Worm (Caenorhabditis elegans) whole organism, L4 larva: ENCODE data around the gene lin-54.

Experiments
- F37D6.2 ChIP-seq: sonication (generic microtip); optimal IDR thresholded peaks from 2 replicates; lab custom pipeline; 2016; ENCODE audit warnings: mild to moderate bottlenecking, missing genetic modification characterization, missing compliant biosample characterization
- F44E2.7 ChIP-seq: fragments of 200-800 bp; sonication (Bioruptor generic); IDR thresholded peaks from 2 replicates; pipeline ENCODE4 v2.1.2; 2022; ENCODE audit warnings: missing genetic modification characterization, missing compliant biosample characterization
- F49E8.2 ChIP-seq: sonication (generic microtip); optimal IDR thresholded peaks from 2 replicates; lab custom pipeline; 2016; ENCODE audit warnings: missing compliant biosample characterization, mild to moderate bottlenecking, missing genetic modification characterization, borderline replicate concordance
- T20F7.1 ChIP-seq: fragments of 200-800 bp; sonication (Bioruptor generic); optimal IDR thresholded peaks from 2 replicates; lab custom pipeline; 2018; ENCODE audit warnings: mild to moderate bottlenecking, missing genetic modification characterization, missing compliant biosample characterization
- T26A8.4 ChIP-seq: fragments of 200-800 bp; sonication (Bioruptor generic); IDR thresholded peaks from 2 replicates; pipeline ENCODE4 v1.3.6; 2022; ENCODE audit warnings: missing genetic modification characterization, missing compliant biosample characterization
- Y105C5A.15 ChIP-seq: fragments of 200-800 bp; sonication (Bioruptor generic); IDR thresholded peaks from 2 replicates; pipeline ENCODE4 v1.3.6; 2022; ENCODE audit warnings: missing genetic modification characterization, missing compliant biosample characterization
- Y48G9A.11 ChIP-seq: fragments of 200-800 bp; sonication (Bioruptor generic); IDR thresholded peaks from 2 replicates; pipeline ENCODE4 v1.3.6; 2022; ENCODE audit warnings: missing genetic modification reagents, missing genetic modification characterization, missing compliant biosample characterization
- Y75B8A.6 ChIP-seq: fragments of 200-800 bp; sonication (Bioruptor generic); IDR thresholded peaks from 2 replicates; pipeline ENCODE4 v1.3.6; 2022; ENCODE audit warnings: missing genetic modification reagents, missing genetic modification characterization, missing compliant biosample characterization
- ZK337.2 ChIP-seq: fragments of 200-800 bp; sonication (Bioruptor generic); IDR thresholded peaks from 2 replicates; pipeline ENCODE4 v1.3.6; 2022; ENCODE audit warnings: missing genetic modification reagents, missing genetic modification characterization, missing compliant biosample characterization
- ama-1 ChIP-seq: fragments of 150-350 bp; optimal IDR thresholded peaks from 2 replicates; lab custom pipeline; 2014; ENCODE audit warnings: inconsistent platforms, mixed read lengths
- ceh-28 ChIP-seq: fragments of 150-350 bp; optimal IDR thresholded peaks from 2 replicates; lab custom pipeline; 2014; ENCODE audit warnings: missing biosample characterization, missing genetic modification reagents, missing genetic modification characterization
- ceh-32 ChIP-seq: sonication (generic microtip); optimal IDR thresholded peaks from 2 replicates; lab custom pipeline; 2016; ENCODE audit warnings: mild to moderate bottlenecking, missing genetic modification characterization, missing compliant biosample characterization; ENCODE audit not compliant: poor library complexity
- ceh-44 ChIP-seq: fragments of 200-800 bp; sonication (Bioruptor generic); IDR thresholded peaks from 2 replicates; pipeline ENCODE4 v1.3.6; 2022; ENCODE audit warnings: missing genetic modification reagents, missing genetic modification characterization, missing compliant biosample characterization
- ces-1 ChIP-seq: fragments of 150-350 bp; sonication (generic microtip); optimal IDR thresholded peaks from 4 replicates; lab custom pipeline; 2014; ENCODE audit warnings: missing biosample characterization, missing genetic modification reagents, missing genetic modification characterization
- ctbp-1 ChIP-seq: fragments of 200-800 bp; sonication (Bioruptor generic); IDR thresholded peaks from 2 replicates; pipeline ENCODE4 v1.3.6; 2022; ENCODE audit warnings: missing genetic modification reagents, missing genetic modification characterization, missing compliant biosample characterization
- daf-16 ChIP-seq, 3 experiments: sonication (generic microtip); optimal IDR thresholded peaks; 2 replicates each; lab custom pipeline; 2016 to 2017; ENCODE audit warnings: missing genetic modification characterization in 3 of 3, missing genetic modification reagents in 3 of 3, mild to moderate bottlenecking in 2 of 3, missing compliant biosample characterization in 2 of 3, missing biosample characterization in 1 of 3, moderate library complexity in 1 of 3
- daf-8 ChIP-seq: fragments of 200-800 bp; sonication (Bioruptor generic); IDR thresholded peaks from 2 replicates; pipeline ENCODE4 v1.3.6; 2022; ENCODE audit warnings: missing genetic modification characterization, missing compliant biosample characterization
- dmd-9 ChIP-seq: fragments of 200-800 bp; sonication (Bioruptor generic); IDR thresholded peaks from 2 replicates; pipeline ENCODE4 v1.3.6; 2022; ENCODE audit warnings: missing genetic modification reagents, missing genetic modification characterization, missing compliant biosample characterization
- dve-1 ChIP-seq: sonication (generic microtip); optimal IDR thresholded peaks from 2 replicates; lab custom pipeline; 2017; ENCODE audit warnings: antibody characterized with exemption, mild to moderate bottlenecking, missing genetic modification characterization, missing compliant biosample characterization; ENCODE audit not compliant: insufficient read depth
- egl-27 ChIP-seq: sonication (generic microtip); optimal IDR thresholded peaks from 3 replicates; lab custom pipeline; 2017; ENCODE audit warnings: missing biosample characterization, missing genetic modification reagents, missing genetic modification characterization
- egl-43 ChIP-seq: fragments of 200-800 bp; sonication (Bioruptor generic); IDR thresholded peaks from 2 replicates; pipeline ENCODE4 v1.3.6; 2022; ENCODE audit warnings: missing genetic modification reagents, missing genetic modification characterization, missing compliant biosample characterization
- fos-1 ChIP-seq: fragments of 150-350 bp; optimal IDR thresholded peaks from 2 replicates; lab custom pipeline; 2014; ENCODE audit warnings: missing biosample characterization, missing genetic modification characterization
- hif-1 ChIP-seq, 2 experiments: sonication (generic microtip); optimal IDR thresholded peaks; 2 replicates each; lab custom pipeline; 2016 to 2017; ENCODE audit warnings: missing compliant biosample characterization in 2 of 2, missing genetic modification characterization in 2 of 2, missing genetic modification reagents in 2 of 2, missing genotype in 2 of 2, mild to moderate bottlenecking in 1 of 2
- hlh-30 ChIP-seq: sonication (generic microtip); optimal IDR thresholded peaks from 2 replicates; lab custom pipeline; 2017; ENCODE audit warnings: antibody characterized with exemption, mild to moderate bottlenecking, missing genetic modification characterization, missing compliant biosample characterization; ENCODE audit not compliant: insufficient read depth
- jun-1 ChIP-seq: fragments of 150-350 bp; optimal IDR thresholded peaks from 2 replicates; lab custom pipeline; 2014; ENCODE audit warnings: missing biosample characterization, missing genetic modification reagents, missing genetic modification characterization
- lin-1 ChIP-seq: fragments of 200-800 bp; sonication (Bioruptor generic); IDR thresholded peaks from 2 replicates; pipeline ENCODE4 v1.3.6; 2022; ENCODE audit warnings: missing genetic modification reagents, missing genetic modification characterization, missing compliant biosample characterization
- lin-29 ChIP-seq: fragments of 200-800 bp; sonication (Bioruptor generic); IDR thresholded peaks from 2 replicates; pipeline ENCODE4 v1.3.6; 2022; ENCODE audit warnings: missing genetic modification reagents, missing genetic modification characterization, missing compliant biosample characterization
- lin-39 ChIP-seq: fragments of 150-350 bp; optimal IDR thresholded peaks from 2 replicates; lab custom pipeline; 2014; ENCODE audit warnings: missing biosample characterization, missing genetic modification reagents, missing genetic modification characterization
- lir-3 ChIP-seq: sonication (generic microtip); optimal IDR thresholded peaks from 2 replicates; lab custom pipeline; 2016; ENCODE audit warnings: mild to moderate bottlenecking, missing genetic modification characterization, missing compliant biosample characterization
- madf-9 ChIP-seq: fragments of 200-800 bp; sonication (Bioruptor generic); conservative IDR thresholded peaks from 2 replicates; pipeline ENCODE4 v1.3.6; 2022; ENCODE audit warnings: missing genetic modification reagents, missing genetic modification characterization, missing compliant biosample characterization
- mes-2 ChIP-seq: sonication (generic microtip); optimal IDR thresholded peaks from 2 replicates; lab custom pipeline; 2016; ENCODE audit warnings: missing genotype, mild to moderate bottlenecking, missing genetic modification characterization, missing compliant biosample characterization; ENCODE audit not compliant: poor library complexity, severe bottlenecking
- mxl-3 ChIP-seq: fragments of 200-800 bp; sonication (Bioruptor generic); optimal IDR thresholded peaks from 2 replicates; lab custom pipeline; 2018; ENCODE audit warnings: mild to moderate bottlenecking, missing genetic modification characterization, missing compliant biosample characterization
- nhr-10 ChIP-seq: fragments of 150-350 bp; optimal IDR thresholded peaks from 2 replicates; lab custom pipeline; 2014; ENCODE audit warnings: missing biosample characterization, missing genetic modification characterization
- nhr-102 ChIP-seq: sonication (generic microtip); optimal IDR thresholded peaks from 2 replicates; lab custom pipeline; 2016; ENCODE audit warnings: mild to moderate bottlenecking, missing genetic modification characterization, moderate library complexity, missing compliant biosample characterization
- nhr-42 ChIP-seq: fragments of 200-800 bp; sonication (Bioruptor generic); IDR thresholded peaks from 2 replicates; pipeline ENCODE4 v1.3.6; 2022; ENCODE audit warnings: missing genetic modification characterization, missing compliant biosample characterization
- nhr-48 ChIP-seq: sonication (generic microtip); optimal IDR thresholded peaks from 2 replicates; lab custom pipeline; 2016; ENCODE audit warnings: mild to moderate bottlenecking, missing genetic modification characterization, missing compliant biosample characterization
- nhr-77 ChIP-seq: fragments of 150-350 bp; optimal IDR thresholded peaks from 2 replicates; lab custom pipeline; 2014; ENCODE audit warnings: missing biosample characterization, missing genetic modification characterization
- php-3 ChIP-seq: fragments of 200-800 bp; sonication (Bioruptor generic); IDR thresholded peaks from 2 replicates; pipeline ENCODE4 v1.3.6; 2022; ENCODE audit warnings: missing genetic modification reagents, missing genetic modification characterization, missing compliant biosample characterization
- pqm-1 ChIP-seq: sonication (generic microtip); optimal IDR thresholded peaks from 2 replicates; lab custom pipeline; 2017; ENCODE audit warnings: missing biosample characterization, missing genetic modification characterization
- rbr-2 ChIP-seq: sonication (generic microtip); optimal IDR thresholded peaks from 2 replicates; lab custom pipeline; 2016; ENCODE audit warnings: missing genotype, missing genetic modification characterization, missing compliant biosample characterization
- sdz-12 ChIP-seq: fragments of 200-800 bp; sonication (Bioruptor generic); optimal IDR thresholded peaks from 2 replicates; lab custom pipeline; 2018; ENCODE audit warnings: mild to moderate bottlenecking, missing genetic modification characterization, missing compliant biosample characterization
- set-16 ChIP-seq: fragments of 200-800 bp; sonication (Bioruptor generic); IDR thresholded peaks from 2 replicates; pipeline ENCODE4 v1.3.6; 2022; ENCODE audit warnings: missing genetic modification reagents, missing genetic modification characterization, missing compliant biosample characterization
- skn-1 ChIP-seq: fragments of 150-350 bp; optimal IDR thresholded peaks from 2 replicates; lab custom pipeline; 2014; ENCODE audit warnings: missing biosample characterization, missing genetic modification characterization
- spr-3 ChIP-seq: fragments of 200-800 bp; sonication (Bioruptor generic); optimal IDR thresholded peaks from 2 replicates; lab custom pipeline; 2018; ENCODE audit warnings: mild to moderate bottlenecking, missing genetic modification characterization, missing compliant biosample characterization
- tag-97 ChIP-seq: fragments of 200-800 bp; sonication (Bioruptor generic); IDR thresholded peaks from 2 replicates; pipeline ENCODE4 v1.3.6; 2022; ENCODE audit warnings: missing genetic modification characterization, missing compliant biosample characterization
- tra-1 ChIP-seq: fragments of 200-800 bp; sonication (Bioruptor generic); IDR thresholded peaks from 2 replicates; pipeline ENCODE4 v1.3.6; 2022; ENCODE audit warnings: missing genetic modification reagents, missing genetic modification characterization, missing compliant biosample characterization
- unc-130 ChIP-seq: sonication (generic microtip); optimal IDR thresholded peaks from 2 replicates; lab custom pipeline; 2016; ENCODE audit warnings: missing genetic modification reagents, missing genetic modification characterization, missing compliant biosample characterization
- vab-7 ChIP-seq: fragments of 200-800 bp; sonication (Bioruptor generic); IDR thresholded peaks from 2 replicates; pipeline ENCODE4 v1.3.6; 2022; ENCODE audit warnings: missing genetic modification reagents, missing genetic modification characterization, missing compliant biosample characterization
- zag-1 ChIP-seq: fragments of 150-350 bp; optimal IDR thresholded peaks from 2 replicates; lab custom pipeline; 2014; ENCODE audit warnings: missing biosample characterization, missing genetic modification characterization
- zfp-3 ChIP-seq: fragments of 200-800 bp; sonication (Bioruptor generic); conservative IDR thresholded peaks from 2 replicates; pipeline ENCODE4 v1.3.6; 2022; ENCODE audit warnings: missing genetic modification reagents, missing genetic modification characterization, missing compliant biosample characterization
- zip-11 ChIP-seq: fragments of 200-800 bp; sonication (Bioruptor generic); IDR thresholded peaks from 2 replicates; pipeline ENCODE4 v1.3.6; 2022; ENCODE audit warnings: missing genetic modification characterization, missing compliant biosample characterization

lin-54 gene

DNA sequence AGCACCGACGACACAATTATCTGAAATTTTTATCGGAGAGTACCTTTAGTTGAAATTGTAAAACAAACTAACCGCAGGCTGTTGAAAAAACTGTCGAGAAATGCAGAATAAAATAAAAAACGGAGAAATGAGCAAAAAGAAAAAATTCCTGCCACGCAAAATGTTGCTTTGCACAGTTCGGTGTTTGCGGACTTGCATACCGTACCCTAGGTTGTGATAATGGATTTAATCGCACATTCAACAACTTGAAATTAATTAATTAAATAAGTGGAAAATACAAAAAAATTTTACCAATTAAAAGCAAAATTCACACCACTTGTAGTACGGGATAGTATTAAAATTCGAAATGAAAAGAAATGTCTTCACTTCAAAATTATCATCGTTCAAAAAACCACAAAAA is 9.5 kb upstream of the lin-54 start (continued):
- TF ChIP-seq ama-1 = no peak
- no peak for TF ChIP-seq tag-97
- TF ChIP-seq lin-39 (tag; lab: Kevin White, UChicago) = no peak
- TF ChIP-seq mes-2 = no peak
- TF ChIP-seq zfp-3 (GFP tag; lab: Robert Waterston, UW) = no peak
- TF ChIP-seq dve-1 (tag; lab: Kevin White, UChicago) = peak; percentile 4
- no peak for TF ChIP-seq ceh-32 (tag; lab: Kevin White, UChicago)
- TF ChIP-seq zag-1 (tag; lab: Kevin White, UChicago) = no peak
- TF ChIP-seq php-3 (GFP tag; lab: Robert Waterston, UW) = no peak
- no peak for TF ChIP-seq lin-29 (GFP tag; lab: Robert Waterston, UW)
- TF ChIP-seq nhr-42 (GFP tag; lab: Robert Waterston, UW) = no peak
- TF ChIP-seq ceh-44 (GFP tag; lab: Robert Waterston, UW) = no peak
- TF ChIP-seq F44E2.7 (GFP tag; lab: Robert Waterston, UW) = no peak
- no peak for TF ChIP-seq vab-7 (GFP tag; lab: Robert Waterston, UW)
- TF ChIP-seq F37D6.2 (tag; lab: Kevin White, UChicago) = no peak
- TF ChIP-seq nhr-102 = no peak
- TF ChIP-seq rbr-2 = no peak
- no peak for TF ChIP-seq madf-9 (GFP tag; lab: Robert Waterston, UW)
- TF ChIP-seq nhr-10 (tag; lab: Kevin White, UChicago) = no peak
- TF ChIP-seq T26A8.4 = no peak
- no peak for TF ChIP-seq ceh-28 (tag; lab: Kevin White, UChicago)
- TF ChIP-seq zip-11 (GFP tag; lab: Robert Waterston, UW) = no peak
- no peak for TF ChIP-seq Y105C5A.15 (GFP tag; lab: Robert Waterston, UW)
- no peak for TF ChIP-seq daf-8 (GFP tag; lab: Robert Waterston, UW)
- no peak for TF ChIP-seq nhr-77
- no peak for TF ChIP-seq Y75B8A.6
- TF ChIP-seq jun-1 (tag; lab: Kevin White, UChicago) = no peak
- peak in 1 of 2 experiments; percentile 15 for TF ChIP-seq hif-1 (tag; optimal IDR thresholded peaks at IDR 0.05; lab: Kevin White, UChicago)
- TF ChIP-seq F49E8.2 (tag; lab: Kevin White, UChicago) = no peak
- TF ChIP-seq ctbp-1 (GFP tag; lab: Robert Waterston, UW) = no peak
- TF ChIP-seq fos-1 (tag; lab: Kevin White, UChicago) = no peak
- no peak for TF ChIP-seq tra-1
- TF ChIP-seq egl-43 (GFP tag; lab: Robert Waterston, UW) = no peak
- TF ChIP-seq spr-3 (GFP tag; lab: Kevin White, UChicago) = no peak
- no peak for TF ChIP-seq lir-3 (tag; lab: Kevin White, UChicago)
- TF ChIP-seq mxl-3 (GFP tag; lab: Kevin White, UChicago) = no peak
- no peak for TF ChIP-seq egl-27 (tag; lab: Kevin White, UChicago)
- no peak for TF ChIP-seq set-16
- no peak for TF ChIP-seq ZK337.2 (GFP tag; lab: Robert Waterston, UW)
- no peak for TF ChIP-seq skn-1 (tag; lab: Kevin White, UChicago)
- peak; percentile 39 for TF ChIP-seq hlh-30
- TF ChIP-seq Y48G9A.11 (GFP tag; lab: Robert Waterston, UW) = no peak
- TF ChIP-seq ces-1 (GFP tag; lab: Kevin White, UChicago) = peak; percentile 33
- TF ChIP-seq dmd-9 (GFP tag; lab: Robert Waterston, UW) = no peak
- no peak for TF ChIP-seq unc-130 (GFP tag; lab: Kevin White, UChicago)
- no peak for TF ChIP-seq pqm-1 (tag; lab: Kevin White, UChicago)
- TF ChIP-seq daf-16 (GFP tag; optimal IDR thresholded peaks at IDR 0.05; lab: Kevin White, UChicago) = no peak
- no peak for TF ChIP-seq daf-16 (tag; optimal IDR thresholded peaks at IDR 0.05; lab: Kevin White, UChicago)
- TF ChIP-seq sdz-12 (GFP tag; lab: Kevin White, UChicago) = no peak
- no peak for TF ChIP-seq lin-1 (GFP tag; lab: Robert Waterston, UW)
- no peak for TF ChIP-seq nhr-48 (tag; lab: Kevin White, UChicago)
- peak; percentile 42 for TF ChIP-seq T20F7.1 (GFP tag; lab: Kevin White, UChicago)
